Fruit fly (Drosophila melanogaster) whole organism, adult: Measurements from ENCODE around the gene robo3.

Experiments
- CG11617 ChIP-seq: fragments of 200-800 bp; sonication (Bioruptor generic); optimal IDR thresholded peaks from 2 replicates; lab custom pipeline; 2017; ENCODE audit warnings: mild to moderate bottlenecking, missing biosample characterization, missing genetic modification reagents, missing genetic modification characterization
- CG12768 ChIP-seq: fragments of 200-800 bp; sonication (Bioruptor generic); optimal IDR thresholded peaks from 2 replicates; lab custom pipeline; 2017; ENCODE audit warnings: missing biosample characterization, missing genetic modification characterization, mild to moderate bottlenecking, moderate library complexity, missing genetic modification reagents
- CG14711 ChIP-seq: fragments of 200-800 bp; sonication (Bioruptor generic); optimal IDR thresholded peaks from 2 replicates; lab custom pipeline; 2018; ENCODE audit warnings: missing biosample characterization, mild to moderate bottlenecking, missing genetic modification characterization, moderate library complexity
- CG1620 ChIP-seq: fragments of 200-800 bp; sonication (Bioruptor generic); optimal IDR thresholded peaks from 2 replicates; lab custom pipeline; 2016; ENCODE audit warnings: missing biosample characterization, missing genetic modification characterization
- CG33017 ChIP-seq: fragments of 200-800 bp; sonication (Bioruptor generic); optimal IDR thresholded peaks from 2 replicates; lab custom pipeline; 2018; ENCODE audit warnings: missing biosample characterization, mild to moderate bottlenecking, missing genetic modification characterization, moderate library complexity
- CG5204 ChIP-seq: fragments of 200-800 bp; sonication (Bioruptor generic); optimal IDR thresholded peaks from 2 replicates; lab custom pipeline; 2016; ENCODE audit warnings: missing biosample characterization, missing genetic modification characterization
- CG7045 ChIP-seq: fragments of 200-800 bp; sonication (Bioruptor generic); optimal IDR thresholded peaks from 2 replicates; lab custom pipeline; 2017; ENCODE audit warnings: missing biosample characterization, mild to moderate bottlenecking, missing genetic modification characterization
- CG7101 ChIP-seq: fragments of 200-800 bp; sonication (Bioruptor generic); optimal IDR thresholded peaks from 2 replicates; lab custom pipeline; 2018; ENCODE audit warnings: missing biosample characterization, mild to moderate bottlenecking, missing genetic modification characterization, moderate library complexity
- Clk ChIP-seq: fragments of 200-800 bp; sonication (Bioruptor generic); optimal IDR thresholded peaks from 2 replicates; lab custom pipeline; 2017; ENCODE audit warnings: missing biosample characterization, missing genetic modification characterization
- Crg-1 ChIP-seq: fragments of 200-800 bp; sonication (Bioruptor generic); optimal IDR thresholded peaks from 2 replicates; lab custom pipeline; 2016; ENCODE audit warnings: missing biosample characterization, missing genetic modification characterization
- Hr96 ChIP-seq: fragments of 200-800 bp; sonication (Bioruptor generic); optimal IDR thresholded peaks from 2 replicates; lab custom pipeline; 2016; ENCODE audit warnings: missing biosample characterization, missing genetic modification characterization
- Mnt ChIP-seq: fragments of 200-800 bp; sonication (Bioruptor generic); optimal IDR thresholded peaks from 2 replicates; lab custom pipeline; 2016; ENCODE audit warnings: missing biosample characterization, mild to moderate bottlenecking, missing genetic modification characterization
- bab1 ChIP-seq: fragments of 200-800 bp; sonication (Bioruptor generic); optimal IDR thresholded peaks from 3 replicates; lab custom pipeline; 2019; ENCODE audit warnings: missing biosample characterization, mild to moderate bottlenecking, missing genetic modification characterization, moderate library complexity
- cic ChIP-seq: fragments of 200-800 bp; sonication (Bioruptor generic); optimal IDR thresholded peaks from 2 replicates; lab custom pipeline; 2017; ENCODE audit warnings: missing biosample characterization, mild to moderate bottlenecking, missing genetic modification characterization, moderate library complexity
- cnc ChIP-seq, 2 experiments: fragments of >200 bp; optimal IDR thresholded peaks; 2 replicates each; lab custom pipeline; 2017
- kay ChIP-seq: fragments of 200-800 bp; sonication (Bioruptor generic); peaks from one replicate; lab custom pipeline; 2016; ENCODE audit warnings: missing biosample characterization, missing genetic modification characterization, borderline replicate concordance
- ovo ChIP-seq: fragments of 200-800 bp; sonication (Bioruptor generic); optimal IDR thresholded peaks from 2 replicates; lab custom pipeline; 2016; ENCODE audit warnings: missing biosample characterization, missing genetic modification characterization
- pad ChIP-seq: fragments of 200-800 bp; sonication (Bioruptor generic); optimal IDR thresholded peaks from 3 replicates; lab custom pipeline; 2017; ENCODE audit warnings: missing biosample characterization, missing genetic modification characterization, mild to moderate bottlenecking, moderate library complexity, missing genetic modification reagents
- tj ChIP-seq: fragments of 200-800 bp; sonication (Bioruptor generic); optimal IDR thresholded peaks from 3 replicates; lab custom pipeline; 2017; ENCODE audit warnings: missing biosample characterization, mild to moderate bottlenecking, missing genetic modification characterization, moderate library complexity
- toe ChIP-seq: fragments of 200-800 bp; sonication (Bioruptor generic); optimal IDR thresholded peaks from 2 replicates; lab custom pipeline; 2016; ENCODE audit warnings: missing biosample characterization, missing genetic modification characterization

robo3 gene

dm6 chr2L:1315283-1315682 lies 59.1 kb downstream of the robo3 start:
- no peak for TF ChIP-seq cnc (optimal IDR thresholded peaks at IDR 0.05; lab: Kevin White, UChicago)
- TF ChIP-seq toe, result no peak
- TF ChIP-seq ovo (GFP tag; lab: Kevin White, UChicago), result no peak
- TF ChIP-seq CG12768 (GFP tag; lab: Kevin White, UChicago), result no peak
- TF ChIP-seq CG1620, result no peak
- TF ChIP-seq tj (GFP tag; lab: Kevin White, UChicago), result no peak
- no peak for TF ChIP-seq Hr96 (GFP tag; lab: Kevin White, UChicago)
- no peak for TF ChIP-seq kay (GFP tag; lab: Kevin White, UChicago)
- TF ChIP-seq CG7101, result no peak
- TF ChIP-seq Mnt (GFP tag; lab: Kevin White, UChicago), result no peak
- no peak for TF ChIP-seq bab1 (GFP tag; lab: Kevin White, UChicago)
- TF ChIP-seq CG11617, result no peak

dm6 chr2L:1316422-1316821 lies 60.2 kb downstream of the robo3 start:
- TF ChIP-seq Hr96 (GFP tag; lab: Kevin White, UChicago), result no peak
- no peak for TF ChIP-seq CG7101
- no peak for TF ChIP-seq bab1 (GFP tag; lab: Kevin White, UChicago)
- no peak for TF ChIP-seq pad (GFP tag; lab: Kevin White, UChicago)
- TF ChIP-seq CG7045 (GFP tag; lab: Kevin White, UChicago), result no peak
- TF ChIP-seq CG1620, result no peak
- no peak for TF ChIP-seq cnc (optimal IDR thresholded peaks at IDR 0.05; lab: Kevin White, UChicago)
- TF ChIP-seq Mnt (GFP tag; lab: Kevin White, UChicago), result no peak
- no peak for TF ChIP-seq toe

- no peak for TF ChIP-seq pad (GFP tag; lab: Kevin White, UChicago)
These were observed 72.6 kb downstream of the robo3 start, which contains the start of gene a5 for dm6 chr2L:1328861-1329260. Gene a5 (plus strand): TSS chr2L:1329161.

dm6 chr2L:1333828-1334227 lies 77.6 kb downstream of the robo3 start, which contains the start of gene CG5440:
Gene CG5440 (plus strand): TSS chr2L:1334128.
- TF ChIP-seq Mnt (GFP tag; lab: Kevin White, UChicago) (no peak), cnc (optimal IDR thresholded peaks at IDR 0.05; lab: Kevin White, UChicago) (no peak), CG7101 (no peak), Clk (no peak)

- TF ChIP-seq tj (GFP tag; lab: Kevin White, UChicago), result no peak
These were observed 85.8 kb downstream of the robo3 start, which contains the start of gene CG33923 for dm6 chr2L:1341995-1342394. Gene CG33923 (minus strand): TSS chr2L:1342095.

- no peak for TF ChIP-seq pad (GFP tag; lab: Kevin White, UChicago)
- TF ChIP-seq ovo (GFP tag; lab: Kevin White, UChicago), result no peak
- no peak for TF ChIP-seq bab1 (GFP tag; lab: Kevin White, UChicago)
- no peak for TF ChIP-seq CG11617
- no peak for TF ChIP-seq Mnt (GFP tag; lab: Kevin White, UChicago)
- TF ChIP-seq CG33017 (tag; lab: Kevin White, UChicago), result no peak
- no peak for TF ChIP-seq CG7045 (GFP tag; lab: Kevin White, UChicago)
- no peak for TF ChIP-seq CG1620
- TF ChIP-seq cnc (optimal IDR thresholded peaks at IDR 0.05; lab: Kevin White, UChicago), result no peak
- no peak for TF ChIP-seq CG5204
- TF ChIP-seq Crg-1, result no peak
- no peak for TF ChIP-seq CG14711 (tag; lab: Kevin White, UChicago)
- TF ChIP-seq Clk, result no peak
- no peak for TF ChIP-seq CG7101
- TF ChIP-seq kay (GFP tag; lab: Kevin White, UChicago), result no peak
- TF ChIP-seq Hr96 (GFP tag; lab: Kevin White, UChicago), result no peak
- no peak for TF ChIP-seq CG12768 (GFP tag; lab: Kevin White, UChicago)
- no peak for TF ChIP-seq toe
- no peak for TF ChIP-seq tj (GFP tag; lab: Kevin White, UChicago)
- TF ChIP-seq cic, result no peak
These were observed 87.9 kb downstream of the robo3 start, which contains the start of the genes CG33922 and Cdlc2 for dm6 chr2L:1344071-1344470. Gene CG33922 (minus strand): TSS chr2L:1344171. Gene Cdlc2 (plus strand): TSS chr2L:1344400.

- TF ChIP-seq tj (GFP tag; lab: Kevin White, UChicago) (no peak), kay (GFP tag; lab: Kevin White, UChicago) (no peak), CG7101 (no peak), toe (no peak), Hr96 (GFP tag; lab: Kevin White, UChicago) (no peak), CG1620 (no peak), CG14711 (tag; lab: Kevin White, UChicago) (no peak), bab1 (GFP tag; lab: Kevin White, UChicago) (no peak), CG7045 (GFP tag; lab: Kevin White, UChicago) (no peak), CG12768 (GFP tag; lab: Kevin White, UChicago) (no peak), ovo (GFP tag; lab: Kevin White, UChicago) (no peak), cic (no peak)
These were observed 89.8 kb downstream of the robo3 start for dm6 chr2L:1346034-1346433.
